Fruit fly (Drosophila melanogaster): ENCODE measurements around the gene Pka-R1.

Pka-R1 gene

dm6 chr3L:20798325-20798846, 17.5 kb upstream of the Pka-R1 start, which contains the start of the genes CG3698 and tzn (continued):
- TF ChIP-seq CG6765 (GFP tag; optimal IDR thresholded peaks at IDR 0.05): peak; percentile 97
- no peak for TF ChIP-seq fru (optimal IDR thresholded peaks at IDR 0.05)
- peak; percentile 83 for TF ChIP-seq CG31365 (tag; optimal IDR thresholded peaks at IDR 0.05)
- peak; percentile 84 for TF ChIP-seq CG9437 (GFP tag; optimal IDR thresholded peaks at IDR 0.05)
- TF ChIP-seq CG43689 (GFP tag; IDR thresholded peaks at IDR 0.05): peak; percentile 94
- peak; percentile 77 for TF ChIP-seq bab2 (GFP tag; optimal IDR thresholded peaks at IDR 0.05)
- no peak for TF ChIP-seq chinmo (GFP tag; IDR thresholded peaks at IDR 0.05; ENCODE audit: partially characterized antibody)
- peak; percentile 87 for TF ChIP-seq pb (GFP tag; optimal IDR thresholded peaks at IDR 0.05)
- peak; percentile 81 for TF ChIP-seq CG12155 (GFP tag; optimal IDR thresholded peaks at IDR 0.05)
- TF ChIP-seq CG18619 (GFP tag; optimal IDR thresholded peaks at IDR 0.05): peak; percentile 96
- peak; percentile 81 for TF ChIP-seq CG18011 (GFP tag; optimal IDR thresholded peaks at IDR 0.05)
- TF ChIP-seq CG15269 (tag; optimal IDR thresholded peaks at IDR 0.05): no peak
- peak; percentile 38 for TF ChIP-seq CG4282 (GFP tag; optimal IDR thresholded peaks at IDR 0.05)
- TF ChIP-seq Elba2 (GFP tag; optimal IDR thresholded peaks at IDR 0.05): peak; percentile 57
- TF ChIP-seq croc (GFP tag; conservative IDR thresholded peaks at IDR 0.05): peak; percentile 85
- peak; percentile 96 for TF ChIP-seq CG2875 (GFP tag; optimal IDR thresholded peaks at IDR 0.05)
- TF ChIP-seq Optix (GFP tag; IDR thresholded peaks at IDR 0.05): peak; percentile 90
- TF ChIP-seq disco-r (GFP tag; optimal IDR thresholded peaks at IDR 0.05): peak; percentile 80
- TF ChIP-seq CG12942 (GFP tag; optimal IDR thresholded peaks at IDR 0.05): peak; percentile 89
- TF ChIP-seq CG13624 (GFP tag; optimal IDR thresholded peaks at IDR 0.05): peak; percentile 84
- no peak for TF ChIP-seq Hr39 (optimal IDR thresholded peaks at IDR 0.05)
- peak; percentile 88 for TF ChIP-seq kni (GFP tag; optimal IDR thresholded peaks at IDR 0.05)
- peak; percentile 91 for TF ChIP-seq onecut (GFP tag; IDR thresholded peaks at IDR 0.05)
- peak; percentile 99 for TF ChIP-seq CG7987 (GFP tag; optimal IDR thresholded peaks at IDR 0.05)
- peak; percentile 52 for TF ChIP-seq CG15073 (GFP tag; optimal IDR thresholded peaks at IDR 0.05)
- peak; percentile 94 for TF ChIP-seq CG13296 (GFP tag; optimal IDR thresholded peaks at IDR 0.05)
- TF ChIP-seq slp2 (GFP tag; optimal IDR thresholded peaks at IDR 0.05): peak; percentile 85
- TF ChIP-seq BtbVII (GFP tag; optimal IDR thresholded peaks at IDR 0.05): peak; percentile 89
- TF ChIP-seq CG1647 (GFP tag; optimal IDR thresholded peaks at IDR 0.05): peak; percentile 71
- no peak for TF ChIP-seq lbe (GFP tag; optimal IDR thresholded peaks at IDR 0.05)
- TF ChIP-seq gcm2 (GFP tag; optimal IDR thresholded peaks at IDR 0.05): peak; percentile 58
- no peak for TF ChIP-seq Blimp-1 (GFP tag; optimal IDR thresholded peaks at IDR 0.05)
- TF ChIP-seq CG6272 (GFP tag; IDR thresholded peaks at IDR 0.05): peak; percentile 86
- peak; percentile 72 for TF ChIP-seq Sry-β (GFP tag; optimal IDR thresholded peaks at IDR 0.05)
- peak; percentile 78 for TF ChIP-seq CG13424 (tag; optimal IDR thresholded peaks at IDR 0.05)
- 0 out of 3 replicates have a peak, but pooled peaks have one; percentile 35 for TF ChIP-seq jigr1 (GFP tag; IDR thresholded peaks at IDR 0.05)
- peak; percentile 89 for TF ChIP-seq fd3F (GFP tag; optimal IDR thresholded peaks at IDR 0.05)
- peak; percentile 87 for TF ChIP-seq al (GFP tag; IDR thresholded peaks at IDR 0.05)
- peak; percentile 90 for TF ChIP-seq gcm (GFP tag; optimal IDR thresholded peaks at IDR 0.05)
- no peak for TF ChIP-seq zen2 (GFP tag; IDR thresholded peaks at IDR 0.05; ENCODE audit: partially characterized antibody)
- TF ChIP-seq Myb (GFP tag; optimal IDR thresholded peaks at IDR 0.05): peak; percentile 78
- peak; percentile 89 for TF ChIP-seq CHES-1-like (GFP tag; optimal IDR thresholded peaks at IDR 0.05)
- peak; percentile 84 for TF ChIP-seq CG2889 (GFP tag; IDR thresholded peaks at IDR 0.05)
- TF ChIP-seq tll (GFP tag; optimal IDR thresholded peaks at IDR 0.05): peak in 1 of 2 experiments; percentile 61
- peak; percentile 92 for TF ChIP-seq gsb-n (tag; optimal IDR thresholded peaks at IDR 0.05)
- peak; percentile 91 for TF ChIP-seq CG11247 (GFP tag; IDR thresholded peaks at IDR 0.05)
- peak; percentile 76 for TF ChIP-seq bigmax (GFP tag; optimal IDR thresholded peaks at IDR 0.05)
- TF ChIP-seq CG17328 (GFP tag; IDR thresholded peaks at IDR 0.05): peak; percentile 95
- no peak for TF ChIP-seq lov (optimal IDR thresholded peaks at IDR 0.05)
- TF ChIP-seq lov (GFP tag; IDR thresholded peaks at IDR 0.05): peak; percentile 97
- peak; percentile 94 for TF ChIP-seq CG3407 (GFP tag; optimal IDR thresholded peaks at IDR 0.05)
